Fruit fly (Drosophila melanogaster) whole organism, embryonic: ENCODE results near the gene CG43403.

Experiments used
- CG10147 ChIP-seq: fragments of 200-800 bp; sonication (Bioruptor generic); optimal IDR thresholded peaks from 2 replicates; lab custom pipeline; 2019; ENCODE audit warnings: missing biosample characterization, mild to moderate bottlenecking, missing genetic modification characterization, moderate library complexity
- CG11504 ChIP-seq: fragments of 200-800 bp; sonication (Bioruptor generic); optimal IDR thresholded peaks from 3 replicates; lab custom pipeline; 2019; ENCODE audit warnings: missing biosample characterization, mild to moderate bottlenecking, missing genetic modification characterization, moderate library complexity
- CG12071 ChIP-seq: fragments of 200-800 bp; sonication (Bioruptor generic); optimal IDR thresholded peaks from 3 replicates; lab custom pipeline; 2018; ENCODE audit warnings: missing biosample characterization, mild to moderate bottlenecking, missing genetic modification characterization
- CG12391 ChIP-seq: fragments of 200-800 bp; sonication (Bioruptor generic); optimal IDR thresholded peaks from 3 replicates; lab custom pipeline; 2018; ENCODE audit warnings: missing biosample characterization, mild to moderate bottlenecking, missing genetic modification characterization, moderate library complexity
- CG13424 ChIP-seq: fragments of 200-800 bp; sonication (Bioruptor generic); optimal IDR thresholded peaks from 2 replicates; lab custom pipeline; 2019; ENCODE audit warnings: missing biosample characterization, mild to moderate bottlenecking, missing genetic modification characterization, moderate library complexity
- CG15269 ChIP-seq: fragments of 200-800 bp; sonication (Bioruptor generic); optimal IDR thresholded peaks from 2 replicates; lab custom pipeline; 2018; ENCODE audit warnings: missing biosample characterization, mild to moderate bottlenecking, missing genetic modification characterization, moderate library complexity
- CG1529 ChIP-seq: fragments of 200-800 bp; sonication (Bioruptor generic); optimal IDR thresholded peaks from 3 replicates; lab custom pipeline; 2018; ENCODE audit warnings: missing biosample characterization, missing genetic modification characterization
- CG15514 ChIP-seq: fragments of 200-800 bp; sonication (Bioruptor generic); optimal IDR thresholded peaks from 3 replicates; lab custom pipeline; 2017; ENCODE audit warnings: missing biosample characterization, missing genetic modification characterization, mild to moderate bottlenecking, moderate library complexity, missing genetic modification reagents
- CG15601 ChIP-seq: fragments of 200-800 bp; sonication (Bioruptor generic); optimal IDR thresholded peaks from 3 replicates; lab custom pipeline; 2019; ENCODE audit warnings: missing biosample characterization, mild to moderate bottlenecking, missing genetic modification characterization, moderate library complexity
- CG1602 ChIP-seq: fragments of 200-800 bp; sonication (Bioruptor generic); optimal IDR thresholded peaks from 3 replicates; lab custom pipeline; 2016; ENCODE audit warnings: missing biosample characterization, missing genetic modification characterization
- CG17385 ChIP-seq: fragments of 200-800 bp; sonication (Bioruptor generic); optimal IDR thresholded peaks from 3 replicates; lab custom pipeline; 2018; ENCODE audit warnings: missing biosample characterization, mild to moderate bottlenecking, missing genetic modification characterization
- CG1792 ChIP-seq: fragments of 200-800 bp; sonication (Bioruptor generic); optimal IDR thresholded peaks from 2 replicates; lab custom pipeline; 2016; ENCODE audit warnings: missing biosample characterization, missing genetic modification characterization
- CG18599 ChIP-seq: fragments of 200-800 bp; sonication (Bioruptor generic); optimal IDR thresholded peaks from 3 replicates; lab custom pipeline; 2017; ENCODE audit warnings: missing biosample characterization, missing genetic modification characterization, mild to moderate bottlenecking, moderate library complexity, missing genetic modification reagents
- CG2678 ChIP-seq: fragments of 200-800 bp; sonication (Bioruptor generic); optimal IDR thresholded peaks from 3 replicates; lab custom pipeline; 2019; ENCODE audit warnings: missing biosample characterization, mild to moderate bottlenecking, missing genetic modification characterization, moderate library complexity
- CG30020 ChIP-seq: fragments of 200-800 bp; optimal IDR thresholded peaks from 2 replicates; lab custom pipeline; 2019; ENCODE audit warnings: missing biosample characterization, mild to moderate bottlenecking, missing genetic modification characterization, moderate library complexity
- CG31441 ChIP-seq: fragments of 200-800 bp; sonication (Bioruptor generic); IDR thresholded peaks from 2 replicates; pipeline ENCODE4 v1.3.6; 2022; ENCODE audit warnings: missing biosample characterization, missing genetic modification characterization
- CG8281 ChIP-seq: fragments of 200-800 bp; sonication (Bioruptor generic); optimal IDR thresholded peaks from 2 replicates; lab custom pipeline; 2018; ENCODE audit warnings: missing biosample characterization, mild to moderate bottlenecking, missing genetic modification characterization, moderate library complexity
- CG8924 ChIP-seq: fragments of 200-800 bp; optimal IDR thresholded peaks from 3 replicates; lab custom pipeline; 2019; ENCODE audit warnings: missing biosample characterization, mild to moderate bottlenecking, missing genetic modification characterization, moderate library complexity
- D19A ChIP-seq: fragments of 200-800 bp; optimal IDR thresholded peaks from 3 replicates; lab custom pipeline; 2019; ENCODE audit warnings: missing biosample characterization, mild to moderate bottlenecking, missing genetic modification characterization, moderate library complexity
- Dip3 ChIP-seq: fragments of 200-800 bp; sonication (Bioruptor generic); optimal IDR thresholded peaks from 3 replicates; lab custom pipeline; 2016; ENCODE audit warnings: missing biosample characterization, missing genetic modification characterization
- Doc2 ChIP-seq: fragments of 200-800 bp; sonication (Bioruptor generic); IDR thresholded peaks from 2 replicates; pipeline ENCODE4 v1.3.6; 2022; ENCODE audit warnings: missing biosample characterization, missing genetic modification characterization
- Gsc ChIP-seq: fragments of 200-800 bp; sonication (Bioruptor generic); IDR thresholded peaks from 2 replicates; pipeline ENCODE4 v1.3.6; 2022; ENCODE audit warnings: missing biosample characterization, missing genetic modification characterization
- Hey ChIP-seq: fragments of 200-800 bp; sonication (Bioruptor generic); optimal IDR thresholded peaks from 3 replicates; lab custom pipeline; 2018; ENCODE audit warnings: missing biosample characterization, mild to moderate bottlenecking, missing genetic modification characterization
- Hr39 ChIP-seq: fragments of >200 bp; optimal IDR thresholded peaks from 2 replicates; lab custom pipeline; 2017
- Hr51 ChIP-seq, 2 experiments: fragments of 200-800 bp; sonication (Bioruptor generic); optimal IDR thresholded peaks; 2 replicates in 1 of 2; 3 replicates in 1 of 2; lab custom pipeline; 2016 to 2018; ENCODE audit warnings: missing biosample characterization in 2 of 2, missing genetic modification characterization in 2 of 2, mild to moderate bottlenecking in 1 of 2, moderate library complexity in 1 of 2
- Lim3 ChIP-seq: fragments of 200-800 bp; sonication (Bioruptor generic); IDR thresholded peaks from 2 replicates; pipeline ENCODE4 v1.3.6; 2022; ENCODE audit warnings: missing biosample characterization, missing genetic modification characterization
- Med ChIP-seq: fragments of 200-800 bp; sonication (Bioruptor generic); peaks from one replicate; lab custom pipeline; 2016; ENCODE audit warnings: missing biosample characterization, missing genetic modification characterization, mild to moderate bottlenecking, inconsistent platforms, moderate library complexity
- Oli ChIP-seq: fragments of 200-800 bp; sonication (Bioruptor generic); optimal IDR thresholded peaks from 2 replicates; lab custom pipeline; 2018; ENCODE audit warnings: missing biosample characterization, mild to moderate bottlenecking, missing genetic modification characterization, moderate library complexity
- PHDP ChIP-seq: fragments of 200-800 bp; sonication (Bioruptor generic); optimal IDR thresholded peaks from 3 replicates; lab custom pipeline; 2018; ENCODE audit warnings: missing biosample characterization, mild to moderate bottlenecking, missing genetic modification characterization, moderate library complexity
- Stat92E ChIP-seq, 3 experiments: fragments of >200 bp in 2 of 3; fragments of 200-800 bp in 1 of 3; sonication (Bioruptor generic) in 1 of 3; optimal IDR thresholded peaks; 2 replicates each; lab custom pipeline; 2017 to 2019; ENCODE audit warnings: missing biosample characterization in 3 of 3, missing genetic modification characterization in 3 of 3, mild to moderate bottlenecking in 1 of 3, moderate library complexity in 1 of 3
- TFAM ChIP-seq: fragments of 200-800 bp; sonication (Bioruptor generic); optimal IDR thresholded peaks from 2 replicates; lab custom pipeline; 2017; ENCODE audit warnings: missing biosample characterization, missing genetic modification characterization, inconsistent platforms
- abd-A ChIP-seq: fragments of 200-800 bp; sonication (Bioruptor generic); optimal IDR thresholded peaks from 3 replicates; lab custom pipeline; 2019; ENCODE audit warnings: missing biosample characterization, mild to moderate bottlenecking, missing genetic modification characterization, moderate library complexity
- ac ChIP-seq: fragments of 200-800 bp; sonication (Bioruptor generic); optimal IDR thresholded peaks from 3 replicates; lab custom pipeline; 2017; ENCODE audit warnings: missing biosample characterization, mild to moderate bottlenecking, missing genetic modification characterization
- ash1 ChIP-seq: fragments of 200-800 bp; sonication (Bioruptor generic); optimal IDR thresholded peaks from 2 replicates; lab custom pipeline; 2018; ENCODE audit warnings: missing biosample characterization, mild to moderate bottlenecking, missing genetic modification characterization
- bowl ChIP-seq: fragments of 200-800 bp; sonication (Bioruptor generic); IDR thresholded peaks from 2 replicates; pipeline ENCODE4 v1.3.6; 2022; ENCODE audit warnings: missing biosample characterization, missing genetic modification characterization
- bsh ChIP-seq, 2 experiments: fragments of 200-800 bp; sonication (Bioruptor generic); optimal IDR thresholded peaks; 2 replicates each; lab custom pipeline; 2017 to 2018; ENCODE audit warnings: mild to moderate bottlenecking in 2 of 2, missing biosample characterization in 2 of 2, missing genetic modification characterization in 2 of 2, moderate library complexity in 1 of 2
- eve ChIP-seq, 2 experiments: fragments of >200 bp; optimal IDR thresholded peaks; 2 replicates each; lab custom pipeline; 2017; ENCODE audit warnings: missing biosample characterization in 2 of 2, missing genetic modification characterization in 2 of 2
- eyg ChIP-seq: fragments of 200-800 bp; sonication (Bioruptor generic); optimal IDR thresholded peaks from 3 replicates; lab custom pipeline; 2016; ENCODE audit warnings: missing biosample characterization, missing genetic modification characterization
- fd96Cb ChIP-seq: fragments of 200-800 bp; sonication (Bioruptor generic); optimal IDR thresholded peaks from 2 replicates; lab custom pipeline; 2018; ENCODE audit warnings: missing biosample characterization, mild to moderate bottlenecking, missing genetic modification characterization, moderate library complexity
- grau ChIP-seq: fragments of 200-800 bp; optimal IDR thresholded peaks from 3 replicates; lab custom pipeline; 2019; ENCODE audit warnings: missing biosample characterization, mild to moderate bottlenecking, missing genetic modification characterization, moderate library complexity
- inv ChIP-seq: fragments of 200-800 bp; sonication (Bioruptor generic); IDR thresholded peaks from 2 replicates; pipeline ENCODE4 v1.3.6; 2022; ENCODE audit warnings: missing biosample characterization, missing genetic modification characterization; ENCODE audit not compliant: partially characterized antibody
- nau ChIP-seq: fragments of 200-800 bp; sonication (Bioruptor generic); optimal IDR thresholded peaks from 3 replicates; lab custom pipeline; 2017; ENCODE audit warnings: missing biosample characterization, mild to moderate bottlenecking, missing genetic modification characterization, missing genetic modification reagents
- org-1 ChIP-seq: fragments of 200-800 bp; sonication (Bioruptor generic); optimal IDR thresholded peaks from 2 replicates; lab custom pipeline; 2017; ENCODE audit warnings: missing biosample characterization, missing genetic modification characterization
- pb ChIP-seq: fragments of 200-800 bp; sonication (Bioruptor generic); optimal IDR thresholded peaks from 3 replicates; lab custom pipeline; 2016; ENCODE audit warnings: missing biosample characterization, missing genetic modification characterization
- run ChIP-seq: fragments of 200-800 bp; sonication (Bioruptor generic); optimal IDR thresholded peaks from 3 replicates; lab custom pipeline; 2018; ENCODE audit warnings: missing biosample characterization, mild to moderate bottlenecking, missing genetic modification characterization
- sd ChIP-seq: fragments of 200-800 bp; sonication (Bioruptor generic); optimal IDR thresholded peaks from 3 replicates; lab custom pipeline; 2018; ENCODE audit warnings: missing biosample characterization, mild to moderate bottlenecking, missing genetic modification characterization, moderate library complexity
- sens ChIP-seq: fragments of 200-800 bp; sonication (Bioruptor generic); peaks from one replicate; lab custom pipeline; 2016; ENCODE audit warnings: missing biosample characterization, missing genetic modification characterization
- stc ChIP-seq: fragments of 200-800 bp; sonication (Bioruptor generic); IDR thresholded peaks from 2 replicates; pipeline ENCODE4 v1.3.6; 2022; ENCODE audit warnings: missing biosample characterization, missing genetic modification characterization
- zfh2 ChIP-seq: fragments of 200-800 bp; sonication (Bioruptor generic); optimal IDR thresholded peaks from 2 replicates; lab custom pipeline; 2016; ENCODE audit warnings: missing biosample characterization, missing genetic modification characterization

Gene CG43403

DNA sequence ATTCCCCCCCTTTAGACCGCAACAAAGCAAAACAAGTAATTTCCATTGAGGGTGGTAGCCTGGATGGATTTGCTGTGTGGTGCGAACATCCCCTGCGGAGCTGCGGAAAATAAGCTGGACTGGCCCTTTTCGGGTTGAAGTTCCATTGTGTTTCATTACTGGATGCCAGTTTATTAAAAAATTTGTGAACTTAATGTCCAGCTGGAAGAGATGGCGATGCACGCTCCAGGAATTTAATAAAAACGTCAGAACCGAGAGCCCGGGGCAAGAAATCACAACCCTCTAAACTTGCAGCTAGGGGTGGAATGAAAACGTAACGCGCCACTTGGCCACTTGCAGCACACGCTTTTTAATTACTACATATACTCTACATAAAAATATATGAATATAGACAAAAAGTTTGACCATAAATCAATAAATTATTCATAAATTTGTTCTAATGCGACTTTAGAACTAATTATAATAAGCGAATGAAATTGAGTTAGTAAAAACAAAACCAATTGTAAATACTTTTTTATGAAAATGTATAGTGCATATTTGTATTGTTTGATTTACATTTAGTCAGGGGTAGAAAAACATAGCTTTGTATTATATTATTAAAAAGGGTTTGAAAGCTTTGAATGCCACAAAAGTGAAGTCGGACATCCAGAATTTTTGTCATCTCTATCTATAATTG is 16.5 kb downstream of the CG43403 start (continued):
- no peak for TF ChIP-seq Stat92E (GFP tag; optimal IDR thresholded peaks at IDR 0.05; lab: Kevin White, UChicago)
- TF ChIP-seq Oli (tag; lab: Kevin White, UChicago) = peak; percentile 36
- peak; percentile 21 for TF ChIP-seq Hey (tag; lab: Kevin White, UChicago)
- TF ChIP-seq D19A (tag; lab: Kevin White, UChicago) = peak; percentile 89
- TF ChIP-seq ac (GFP tag; lab: Kevin White, UChicago) = no peak
- TF ChIP-seq Dip3 = no peak
- no peak for TF ChIP-seq stc (GFP tag; lab: Robert Waterston, UW)
- no peak for TF ChIP-seq CG12071 (GFP tag; lab: Kevin White, UChicago)
- TF ChIP-seq CG30020 (tag; lab: Kevin White, UChicago) = no peak
- no peak for TF ChIP-seq bowl
- TF ChIP-seq sens (GFP tag; lab: Kevin White, UChicago) = peak; percentile 31
- TF ChIP-seq CG17385 (GFP tag; lab: Kevin White, UChicago) = peak; percentile 12
- TF ChIP-seq sd (tag; lab: Kevin White, UChicago) = peak; percentile 68
- no peak for TF ChIP-seq TFAM (GFP tag; lab: Kevin White, UChicago)
- no peak for TF ChIP-seq Lim3 (GFP tag; lab: Robert Waterston, UW)
- peak in 1 of 2 experiments; percentile 29 for TF ChIP-seq Hr51 (GFP tag; optimal IDR thresholded peaks at IDR 0.05; lab: Kevin White, UChicago)
- peak in 1 of 2 experiments; percentile 58 for TF ChIP-seq bsh (GFP tag; optimal IDR thresholded peaks at IDR 0.05; lab: Kevin White, UChicago)
- TF ChIP-seq org-1 = no peak
- no peak for TF ChIP-seq CG1529 (GFP tag; lab: Kevin White, UChicago)
- TF ChIP-seq CG15601 (tag; lab: Kevin White, UChicago) = peak; percentile 44
- no peak for TF ChIP-seq Med
- TF ChIP-seq fd96Cb (tag; lab: Kevin White, UChicago) = no peak
- TF ChIP-seq eve (GFP tag; optimal IDR thresholded peaks at IDR 0.05; lab: Kevin White, UChicago) = no peak
- TF ChIP-seq PHDP (tag; lab: Kevin White, UChicago) = peak; percentile 42
- no peak for TF ChIP-seq CG18599 (GFP tag; lab: Kevin White, UChicago)
- no peak for TF ChIP-seq CG2678 (tag; lab: Kevin White, UChicago)
- no peak for TF ChIP-seq CG31441 (GFP tag; lab: Robert Waterston, UW)
- TF ChIP-seq nau (GFP tag; lab: Kevin White, UChicago) = no peak
- TF ChIP-seq CG15514 (GFP tag; lab: Kevin White, UChicago) = no peak
- peak; percentile 50 for TF ChIP-seq CG8924 (tag; lab: Kevin White, UChicago)
- peak; percentile 45 for TF ChIP-seq CG12391
- TF ChIP-seq CG11504 (tag; lab: Kevin White, UChicago) = peak; percentile 58
- no peak for TF ChIP-seq pb (GFP tag; lab: Kevin White, UChicago)
- no peak for TF ChIP-seq ash1 (GFP tag; lab: Kevin White, UChicago)
- peak; percentile 1 for TF ChIP-seq CG15269
- no peak for TF ChIP-seq eyg (GFP tag; lab: Kevin White, UChicago)
- no peak for TF ChIP-seq CG8281 (tag; lab: Kevin White, UChicago)
- no peak for TF ChIP-seq Doc2 (GFP tag; lab: Robert Waterston, UW)
- no peak for TF ChIP-seq Hr39
- peak; percentile 3 for TF ChIP-seq run (tag; lab: Kevin White, UChicago)
- TF ChIP-seq CG10147 (GFP tag; lab: Kevin White, UChicago) = no peak
- no peak for TF ChIP-seq CG1602 (GFP tag; lab: Kevin White, UChicago)
- no peak for TF ChIP-seq inv
- TF ChIP-seq CG13424 = peak; percentile 30
- TF ChIP-seq CG1792 (GFP tag; lab: Kevin White, UChicago) = no peak
- no peak for TF ChIP-seq Gsc (GFP tag; lab: Robert Waterston, UW)
- peak; percentile 64 for TF ChIP-seq abd-A
- no peak for TF ChIP-seq zfh2
- TF ChIP-seq grau (tag; lab: Kevin White, UChicago) = peak; percentile 41
